Worm (Caenorhabditis elegans) whole organism, L2 larva: ENCODE measurements around the gene Y82E9BR.17.

Experiments used
- aly-2 ChIP-seq: fragments of 150-350 bp; optimal IDR thresholded peaks from 2 replicates; lab custom pipeline; 2014; ENCODE audit warnings: missing biosample characterization, missing genetic modification characterization
- fos-1 ChIP-seq: fragments of 150-350 bp; optimal IDR thresholded peaks from 2 replicates; lab custom pipeline; 2014; ENCODE audit warnings: missing biosample characterization, missing genetic modification characterization
- lin-13 ChIP-seq: fragments of 150-350 bp; optimal IDR thresholded peaks from 2 replicates; lab custom pipeline; 2014; ENCODE audit warnings: missing biosample characterization, missing genetic modification reagents, missing genetic modification characterization
- mdl-1 ChIP-seq, 2 experiments: fragments of 150-350 bp in 1 of 2; sonication (generic microtip) in 1 of 2; optimal IDR thresholded peaks; 2 replicates each; lab custom pipeline; 2017; ENCODE audit warnings: missing biosample characterization in 2 of 2, missing genetic modification characterization in 2 of 2
- nhr-12 ChIP-seq: fragments of 150-350 bp; optimal IDR thresholded peaks from 2 replicates; lab custom pipeline; 2014; ENCODE audit warnings: missing biosample characterization, missing genetic modification characterization
- nhr-237 ChIP-seq: fragments of 150-350 bp; optimal IDR thresholded peaks from 2 replicates; lab custom pipeline; 2014; ENCODE audit warnings: missing biosample characterization, missing genetic modification characterization
- nhr-77 ChIP-seq: fragments of 150-350 bp; optimal IDR thresholded peaks from 2 replicates; lab custom pipeline; 2014; ENCODE audit warnings: missing biosample characterization, missing genetic modification characterization
- sem-4 ChIP-seq: fragments of 150-350 bp; optimal IDR thresholded peaks from 2 replicates; lab custom pipeline; 2014; ENCODE audit warnings: missing biosample characterization, missing genetic modification reagents, missing genetic modification characterization
- unc-55 ChIP-seq: fragments of 150-350 bp; sonication (generic microtip); optimal IDR thresholded peaks from 3 replicates; lab custom pipeline; 2014; ENCODE audit warnings: missing biosample characterization, missing genetic modification reagents, missing genetic modification characterization
- unc-62 ChIP-seq: fragments of 150-350 bp; optimal IDR thresholded peaks from 2 replicates; lab custom pipeline; 2014; ENCODE audit warnings: missing biosample characterization, missing genetic modification reagents, missing genetic modification characterization
- zag-1 ChIP-seq: fragments of 150-350 bp; optimal IDR thresholded peaks from 2 replicates; lab custom pipeline; 2014; ENCODE audit warnings: missing biosample characterization, missing genetic modification characterization

- TF ChIP-seq nhr-12 (tag; lab: Kevin White, UChicago) = no peak
- TF ChIP-seq nhr-77 = no peak
- TF ChIP-seq zag-1 (tag; lab: Kevin White, UChicago) = no peak
- no peak for TF ChIP-seq aly-2
- no peak for TF ChIP-seq mdl-1 (tag; optimal IDR thresholded peaks at IDR 0.05; lab: Kevin White, UChicago)
- TF ChIP-seq nhr-237 = no peak
- no peak for TF ChIP-seq fos-1 (tag; lab: Kevin White, UChicago)
- no peak for TF ChIP-seq lin-13 (GFP tag; lab: Kevin White, UChicago)
- no peak for TF ChIP-seq sem-4 (tag; lab: Kevin White, UChicago)
- no peak for TF ChIP-seq unc-55 (GFP tag; lab: Kevin White, UChicago)
- no peak for TF ChIP-seq unc-62 (GFP tag; lab: Kevin White, UChicago)
Measured at ce11 chrIII:1483407-1483806, 27.8 kb upstream of the Y82E9BR.17 start, which contains the start of gene Y82E9BR.18.
